Fruit fly (Drosophila melanogaster) whole organism, embryonic: ENCODE data around the gene Acp65Aa.

Experiments
- CG10147 ChIP-seq: fragments of 200-800 bp; sonication (Bioruptor generic); optimal IDR thresholded peaks from 2 replicates; lab custom pipeline; 2019; ENCODE audit warnings: missing biosample characterization, mild to moderate bottlenecking, missing genetic modification characterization, moderate library complexity
- CG10274 ChIP-seq: fragments of 200-800 bp; sonication (Bioruptor generic); optimal IDR thresholded peaks from 3 replicates; lab custom pipeline; 2017; ENCODE audit warnings: missing biosample characterization, mild to moderate bottlenecking, missing genetic modification characterization
- CG10431 ChIP-seq: fragments of 200-800 bp; sonication (Bioruptor generic); optimal IDR thresholded peaks from 3 replicates; lab custom pipeline; 2018; ENCODE audit warnings: missing biosample characterization, mild to moderate bottlenecking, missing genetic modification characterization
- CG11456 ChIP-seq: fragments of 200-800 bp; sonication (Bioruptor generic); IDR thresholded peaks from 3 replicates; pipeline ENCODE4 v1.3.6; 2022; ENCODE audit warnings: missing biosample characterization, missing genetic modification characterization
- CG11504 ChIP-seq: fragments of 200-800 bp; sonication (Bioruptor generic); optimal IDR thresholded peaks from 3 replicates; lab custom pipeline; 2019; ENCODE audit warnings: missing biosample characterization, mild to moderate bottlenecking, missing genetic modification characterization, moderate library complexity
- CG11560 ChIP-seq: fragments of 200-800 bp; sonication (Bioruptor generic); IDR thresholded peaks from 3 replicates; pipeline ENCODE4 v1.3.6; 2022; ENCODE audit warnings: missing biosample characterization, missing genetic modification characterization
- CG12219 ChIP-seq: fragments of 200-800 bp; sonication (Bioruptor generic); optimal IDR thresholded peaks from 3 replicates; lab custom pipeline; 2018; ENCODE audit warnings: missing biosample characterization, mild to moderate bottlenecking, missing genetic modification characterization
- CG17361 ChIP-seq: fragments of 200-800 bp; sonication (Bioruptor generic); IDR thresholded peaks from 3 replicates; pipeline ENCODE4 v1.3.6; 2022; ENCODE audit warnings: missing biosample characterization, missing genetic modification characterization
- CG17568 ChIP-seq: fragments of 200-800 bp; sonication (Bioruptor generic); optimal IDR thresholded peaks from 2 replicates; lab custom pipeline; 2018; ENCODE audit warnings: missing biosample characterization, mild to moderate bottlenecking, missing genetic modification characterization, moderate library complexity
- CG18599 ChIP-seq: fragments of 200-800 bp; sonication (Bioruptor generic); optimal IDR thresholded peaks from 3 replicates; lab custom pipeline; 2017; ENCODE audit warnings: missing biosample characterization, missing genetic modification characterization, mild to moderate bottlenecking, moderate library complexity, missing genetic modification reagents
- CG2678 ChIP-seq: fragments of 200-800 bp; sonication (Bioruptor generic); optimal IDR thresholded peaks from 3 replicates; lab custom pipeline; 2019; ENCODE audit warnings: missing biosample characterization, mild to moderate bottlenecking, missing genetic modification characterization, moderate library complexity
- CG3065 ChIP-seq: fragments of 200-800 bp; sonication (Bioruptor generic); optimal IDR thresholded peaks from 2 replicates; lab custom pipeline; 2016; ENCODE audit warnings: missing biosample characterization, missing genetic modification characterization
- CG33213 ChIP-seq: fragments of 200-800 bp; sonication (Bioruptor generic); optimal IDR thresholded peaks from 3 replicates; lab custom pipeline; 2016; ENCODE audit warnings: missing biosample characterization, missing genetic modification characterization
- CG9437 ChIP-seq: fragments of 200-800 bp; sonication (Bioruptor generic); optimal IDR thresholded peaks from 2 replicates; lab custom pipeline; 2018; ENCODE audit warnings: missing biosample characterization, mild to moderate bottlenecking, missing genetic modification characterization
- Dad ChIP-seq: fragments of 200-800 bp; sonication (Bioruptor generic); optimal IDR thresholded peaks from 3 replicates; lab custom pipeline; 2016; ENCODE audit warnings: missing biosample characterization, missing genetic modification characterization
- E2f2 ChIP-seq: fragments of 200-800 bp; sonication (Bioruptor generic); IDR thresholded peaks from 2 replicates; pipeline ENCODE4 v1.3.6; 2022; ENCODE audit warnings: missing biosample characterization, missing genetic modification characterization
- Eip74EF ChIP-seq, 2 experiments: fragments of 200-800 bp in 1 of 2; fragments of >200 bp in 1 of 2; sonication (Bioruptor generic) in 1 of 2; optimal IDR thresholded peaks; 2 replicates each; lab custom pipeline; 2017 to 2019; ENCODE audit warnings: missing biosample characterization in 2 of 2, missing genetic modification characterization in 2 of 2, mild to moderate bottlenecking in 1 of 2, moderate library complexity in 1 of 2
- Fer1 ChIP-seq: fragments of 200-800 bp; sonication (Bioruptor generic); optimal IDR thresholded peaks from 2 replicates; lab custom pipeline; 2017; ENCODE audit warnings: missing biosample characterization, mild to moderate bottlenecking, missing genetic modification characterization
- Fer3 ChIP-seq: fragments of 200-800 bp; sonication (Bioruptor generic); optimal IDR thresholded peaks from 2 replicates; lab custom pipeline; 2018; ENCODE audit warnings: missing biosample characterization, mild to moderate bottlenecking, missing genetic modification characterization, moderate library complexity
- HmgZ ChIP-seq: fragments of 200-800 bp; sonication (Bioruptor generic); optimal IDR thresholded peaks from 2 replicates; lab custom pipeline; 2018; ENCODE audit warnings: missing biosample characterization, mild to moderate bottlenecking, missing genetic modification characterization
- Hsf ChIP-seq: fragments of 200-800 bp; sonication (Bioruptor generic); optimal IDR thresholded peaks from 3 replicates; lab custom pipeline; 2016; ENCODE audit warnings: missing biosample characterization, missing genetic modification characterization
- Med ChIP-seq: fragments of 200-800 bp; sonication (Bioruptor generic); peaks from one replicate; lab custom pipeline; 2016; ENCODE audit warnings: missing biosample characterization, missing genetic modification characterization, mild to moderate bottlenecking, inconsistent platforms, moderate library complexity
- Nf-YB ChIP-seq: fragments of 200-800 bp; sonication (Bioruptor generic); optimal IDR thresholded peaks from 3 replicates; lab custom pipeline; 2019; ENCODE audit warnings: missing biosample characterization, mild to moderate bottlenecking, missing genetic modification characterization, moderate library complexity
- NfI ChIP-seq: fragments of 200-800 bp; sonication (Bioruptor generic); optimal IDR thresholded peaks from 3 replicates; lab custom pipeline; 2018; ENCODE audit warnings: missing biosample characterization, mild to moderate bottlenecking, missing genetic modification characterization, moderate library complexity
- Scr ChIP-seq: fragments of 200-800 bp; sonication (Bioruptor generic); IDR thresholded peaks from 2 replicates; pipeline ENCODE4 v1.3.6; 2022; ENCODE audit warnings: missing biosample characterization, missing genetic modification characterization; ENCODE audit not compliant: partially characterized antibody
- Ssrp ChIP-seq: fragments of 200-800 bp; sonication (Bioruptor generic); optimal IDR thresholded peaks from 2 replicates; lab custom pipeline; 2018; ENCODE audit warnings: missing biosample characterization, mild to moderate bottlenecking, missing genetic modification characterization, moderate library complexity
- Vsx1 ChIP-seq: fragments of 200-800 bp; sonication (Bioruptor generic); optimal IDR thresholded peaks from 2 replicates; lab custom pipeline; 2017; ENCODE audit warnings: missing biosample characterization, mild to moderate bottlenecking, missing genetic modification characterization, missing genetic modification reagents
- ab ChIP-seq: fragments of 200-800 bp; sonication (Bioruptor generic); optimal IDR thresholded peaks from 2 replicates; lab custom pipeline; 2016; ENCODE audit warnings: missing biosample characterization, missing genetic modification characterization
- abd-A ChIP-seq: fragments of 200-800 bp; sonication (Bioruptor generic); optimal IDR thresholded peaks from 3 replicates; lab custom pipeline; 2019; ENCODE audit warnings: missing biosample characterization, mild to moderate bottlenecking, missing genetic modification characterization, moderate library complexity
- bbx ChIP-seq: fragments of 200-800 bp; sonication (Bioruptor generic); IDR thresholded peaks from 2 replicates; pipeline ENCODE4 v1.3.6; 2022; ENCODE audit warnings: missing biosample characterization, missing genetic modification characterization; ENCODE audit not compliant: partially characterized antibody
- dysf ChIP-seq: fragments of 200-800 bp; sonication (Bioruptor generic); IDR thresholded peaks from 3 replicates; pipeline ENCODE4 v1.3.6; 2022; ENCODE audit warnings: missing biosample characterization, missing genetic modification characterization
- eve ChIP-seq, 2 experiments: fragments of >200 bp; optimal IDR thresholded peaks; 2 replicates each; lab custom pipeline; 2017; ENCODE audit warnings: missing biosample characterization in 2 of 2, missing genetic modification characterization in 2 of 2
- fd96Cb ChIP-seq: fragments of 200-800 bp; sonication (Bioruptor generic); optimal IDR thresholded peaks from 2 replicates; lab custom pipeline; 2018; ENCODE audit warnings: missing biosample characterization, mild to moderate bottlenecking, missing genetic modification characterization, moderate library complexity
- fu2 ChIP-seq: fragments of 200-800 bp; sonication (Bioruptor generic); optimal IDR thresholded peaks from 2 replicates; lab custom pipeline; 2016; ENCODE audit warnings: missing biosample characterization, missing genetic modification characterization
- gem ChIP-seq: fragments of 200-800 bp; sonication (Bioruptor generic); optimal IDR thresholded peaks from 2 replicates; lab custom pipeline; 2019; ENCODE audit warnings: missing biosample characterization, mild to moderate bottlenecking, missing genetic modification characterization, moderate library complexity
- ind ChIP-seq: fragments of 200-800 bp; sonication (Bioruptor generic); optimal IDR thresholded peaks from 3 replicates; lab custom pipeline; 2016; ENCODE audit warnings: missing biosample characterization, missing genetic modification characterization
- lola ChIP-seq, 3 experiments: fragments of >200 bp in 2 of 3; fragments of 200-800 bp in 1 of 3; sonication (Bioruptor generic) in 1 of 3; optimal IDR thresholded peaks; 2 replicates each; lab custom pipeline; 2017 to 2019; ENCODE audit warnings: missing biosample characterization in 3 of 3, missing genetic modification characterization in 3 of 3, mild to moderate bottlenecking in 1 of 3, moderate library complexity in 1 of 3
- org-1 ChIP-seq: fragments of 200-800 bp; sonication (Bioruptor generic); optimal IDR thresholded peaks from 2 replicates; lab custom pipeline; 2017; ENCODE audit warnings: missing biosample characterization, missing genetic modification characterization
- otp ChIP-seq: fragments of 200-800 bp; sonication (Bioruptor generic); IDR thresholded peaks from 3 replicates; pipeline ENCODE4, ENCODE4 v1.3.6; 2022; ENCODE audit warnings: missing biosample characterization, missing genetic modification characterization
- phol ChIP-seq: fragments of 200-800 bp; sonication (Bioruptor generic); optimal IDR thresholded peaks from 3 replicates; lab custom pipeline; 2018; ENCODE audit warnings: missing biosample characterization, mild to moderate bottlenecking, missing genetic modification characterization, moderate library complexity
- psq ChIP-seq: fragments of 200-800 bp; sonication (Bioruptor generic); optimal IDR thresholded peaks from 2 replicates; lab custom pipeline; 2017; ENCODE audit warnings: missing biosample characterization, missing genetic modification characterization
- pum ChIP-seq: fragments of 200-800 bp; sonication (Bioruptor generic); optimal IDR thresholded peaks from 2 replicates; lab custom pipeline; 2016; ENCODE audit warnings: missing biosample characterization, missing genetic modification characterization
- run ChIP-seq: fragments of 200-800 bp; sonication (Bioruptor generic); optimal IDR thresholded peaks from 3 replicates; lab custom pipeline; 2018; ENCODE audit warnings: missing biosample characterization, mild to moderate bottlenecking, missing genetic modification characterization
- scrt ChIP-seq: fragments of 200-800 bp; sonication (Bioruptor generic); optimal IDR thresholded peaks from 2 replicates; lab custom pipeline; 2018; ENCODE audit warnings: missing biosample characterization, mild to moderate bottlenecking, missing genetic modification characterization, moderate library complexity
- seq ChIP-seq: fragments of 200-800 bp; sonication (Bioruptor generic); IDR thresholded peaks from 2 replicates; pipeline ENCODE4 v1.3.6; 2022; ENCODE audit warnings: missing biosample characterization, missing genetic modification characterization
- sim ChIP-seq: fragments of 200-800 bp; sonication (Bioruptor generic); IDR thresholded peaks from 2 replicates; pipeline ENCODE4 v1.3.6; 2022; ENCODE audit warnings: missing biosample characterization, missing genetic modification characterization
- sqz ChIP-seq: fragments of 200-800 bp; sonication (Bioruptor generic); optimal IDR thresholded peaks from 3 replicates; lab custom pipeline; 2018; ENCODE audit warnings: missing biosample characterization, mild to moderate bottlenecking, missing genetic modification characterization
- toy ChIP-seq: fragments of 200-800 bp; sonication (Bioruptor generic); IDR thresholded peaks from 2 replicates; pipeline ENCODE4 v1.3.6; 2022; ENCODE audit warnings: missing biosample characterization, missing genetic modification characterization
- vfl ChIP-seq: fragments of 200-800 bp; sonication (Bioruptor generic); optimal IDR thresholded peaks from 2 replicates; lab custom pipeline; 2016; ENCODE audit warnings: missing biosample characterization, missing genetic modification characterization

The Acp65Aa gene

dm6 chr3L:6157327-6158032, 4.9 kb upstream of the Acp65Aa start, which contains the start of gene CG13297 (continued):
- no peak for TF ChIP-seq fu2 (GFP tag; lab: Kevin White, UChicago)
- TF ChIP-seq org-1 (GFP tag; lab: Kevin White, UChicago): peak; percentile 37
- TF ChIP-seq CG10431 (GFP tag; lab: Kevin White, UChicago): no peak
- TF ChIP-seq HmgZ: no peak
- no peak for TF ChIP-seq ab
- TF ChIP-seq fd96Cb (tag; lab: Kevin White, UChicago): peak; percentile 71
- TF ChIP-seq CG17361 (GFP tag; lab: Robert Waterston, UW): peak; percentile 73
- no peak for TF ChIP-seq Scr
- TF ChIP-seq seq (GFP tag; lab: Robert Waterston, UW): no peak
- TF ChIP-seq ind: peak; percentile 45
- TF ChIP-seq Fer1 (GFP tag; lab: Kevin White, UChicago): peak; percentile 38
- no peak for TF ChIP-seq toy (GFP tag; lab: Robert Waterston, UW)
- peak; percentile 40 for TF ChIP-seq CG9437 (GFP tag; lab: Kevin White, UChicago)
- TF ChIP-seq psq (GFP tag; lab: Kevin White, UChicago): no peak
- TF ChIP-seq dysf: peak; percentile 57; the same call in 2 of the 3 replicates
- TF ChIP-seq gem (tag; lab: Kevin White, UChicago): peak; percentile 74
- TF ChIP-seq CG2678 (tag; lab: Kevin White, UChicago): peak; percentile 79
- TF ChIP-seq pum (GFP tag; lab: Kevin White, UChicago): no peak
- TF ChIP-seq CG11560 (tag; lab: Robert Waterston, UW): no peak
- TF ChIP-seq bbx (GFP tag; lab: Robert Waterston, UW): no peak
- TF ChIP-seq vfl: no peak
- TF ChIP-seq phol: peak; percentile 75
- no peak for TF ChIP-seq CG10274
- TF ChIP-seq sqz (GFP tag; lab: Kevin White, UChicago): peak; percentile 35
- no peak for TF ChIP-seq CG3065 (GFP tag; lab: Kevin White, UChicago)
- no peak for TF ChIP-seq Nf-YB (GFP tag; lab: Kevin White, UChicago)
- TF ChIP-seq Fer3 (tag; lab: Kevin White, UChicago): peak; percentile 35
- TF ChIP-seq abd-A (tag; lab: Kevin White, UChicago): peak; percentile 88
- TF ChIP-seq CG12219: peak; percentile 31
- peak; percentile 37 for TF ChIP-seq CG18599 (GFP tag; lab: Kevin White, UChicago)
- TF ChIP-seq eve (GFP tag; optimal IDR thresholded peaks at IDR 0.05; lab: Kevin White, UChicago): peak in 1 of 2 experiments; percentile 48
- no peak for TF ChIP-seq CG17568 (GFP tag; lab: Kevin White, UChicago)
- 0 out of 2 replicates have a peak, but pooled peaks have one; percentile 10 for TF ChIP-seq E2f2 (GFP tag; lab: Robert Waterston, UW)
- TF ChIP-seq Eip74EF (GFP tag; optimal IDR thresholded peaks at IDR 0.05; lab: Kevin White, UChicago): peak in 1 of 2 experiments; percentile 72
- peak; percentile 1 for TF ChIP-seq Med (GFP tag; lab: Kevin White, UChicago)
- TF ChIP-seq Hsf (GFP tag; lab: Kevin White, UChicago): no peak
- TF ChIP-seq lola (GFP tag; optimal IDR thresholded peaks at IDR 0.05; lab: Kevin White, UChicago): no peak
- peak; percentile 43 for TF ChIP-seq NfI (GFP tag; lab: Kevin White, UChicago)
- no peak for TF ChIP-seq sim (GFP tag; lab: Robert Waterston, UW)
- TF ChIP-seq CG11504 (tag; lab: Kevin White, UChicago): peak; percentile 86
- TF ChIP-seq Dad (GFP tag; lab: Kevin White, UChicago): no peak
- peak; percentile 46 for TF ChIP-seq Vsx1 (GFP tag; lab: Kevin White, UChicago)
- TF ChIP-seq run (tag; lab: Kevin White, UChicago): peak; percentile 60
- TF ChIP-seq scrt: peak; percentile 26
- peak; percentile 30 for TF ChIP-seq CG10147 (GFP tag; lab: Kevin White, UChicago)
- TF ChIP-seq otp (GFP tag; lab: Robert Waterston, UW): no peak
- no peak for TF ChIP-seq CG11456 (GFP tag; lab: Robert Waterston, UW)
- TF ChIP-seq CG33213 (GFP tag; lab: Kevin White, UChicago): no peak
- TF ChIP-seq Ssrp: peak; percentile 68
